Worm (Caenorhabditis elegans): ENCODE data around the gene clec-163.
A peak's percentile ranks its signal among the peaks of the same experiment; 100 is the strongest.

clec-163 gene

DNA sequence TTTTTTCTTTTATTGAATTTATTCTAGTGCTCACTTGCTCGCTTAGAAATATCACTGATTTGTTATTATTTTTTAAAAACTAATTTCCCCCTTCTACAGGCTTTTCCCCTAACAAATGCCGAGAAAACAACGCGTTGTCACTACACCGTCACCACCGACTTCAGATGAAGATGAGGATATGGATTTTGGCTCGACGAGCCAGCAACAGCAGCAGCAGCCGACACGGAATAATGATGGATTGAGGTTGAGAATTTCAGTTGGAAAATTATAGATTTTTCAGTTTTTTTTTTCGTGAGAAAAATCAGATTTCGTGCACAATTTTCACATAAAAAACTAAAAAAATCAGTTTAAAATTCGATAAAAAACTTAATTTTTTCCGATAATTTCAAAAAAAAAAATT, 31.1 kb upstream of the clec-163 start, which contains the start of gene dpy-28:
dpy-28 (plus strand) TSS at position 100 of the 400 bp plus-strand sequence.
- no peak for TF ChIP-seq K09A11.1 (tag; optimal IDR thresholded peaks at IDR 0.05; ENCODE audit: insufficient read depth)
- TF ChIP-seq nhr-11 (tag; optimal IDR thresholded peaks at IDR 0.05), result no peak
- no peak for TF ChIP-seq hlh-13 (GFP tag; optimal IDR thresholded peaks at IDR 0.05)
- TF ChIP-seq nhr-232 (tag; optimal IDR thresholded peaks at IDR 0.05), result no peak
- no peak for TF ChIP-seq hlh-15 (tag; optimal IDR thresholded peaks at IDR 0.05)
- no peak for TF ChIP-seq odd-2 (tag; optimal IDR thresholded peaks at IDR 0.05)
- no peak for TF ChIP-seq sox-4 (tag; optimal IDR thresholded peaks at IDR 0.05)
- TF ChIP-seq unc-55 (GFP tag; optimal IDR thresholded peaks at IDR 0.05), result no peak
- TF ChIP-seq ceh-34 (tag; optimal IDR thresholded peaks at IDR 0.05), result no peak
- TF ChIP-seq sdc-2 (tag; optimal IDR thresholded peaks at IDR 0.05), result no peak
- no peak for TF ChIP-seq Y22D7AL.16 (tag; optimal IDR thresholded peaks at IDR 0.05)
- no peak for TF ChIP-seq gmeb-2 (tag; optimal IDR thresholded peaks at IDR 0.05)
- TF ChIP-seq lim-6 (tag; optimal IDR thresholded peaks at IDR 0.05), result no peak

DNA sequence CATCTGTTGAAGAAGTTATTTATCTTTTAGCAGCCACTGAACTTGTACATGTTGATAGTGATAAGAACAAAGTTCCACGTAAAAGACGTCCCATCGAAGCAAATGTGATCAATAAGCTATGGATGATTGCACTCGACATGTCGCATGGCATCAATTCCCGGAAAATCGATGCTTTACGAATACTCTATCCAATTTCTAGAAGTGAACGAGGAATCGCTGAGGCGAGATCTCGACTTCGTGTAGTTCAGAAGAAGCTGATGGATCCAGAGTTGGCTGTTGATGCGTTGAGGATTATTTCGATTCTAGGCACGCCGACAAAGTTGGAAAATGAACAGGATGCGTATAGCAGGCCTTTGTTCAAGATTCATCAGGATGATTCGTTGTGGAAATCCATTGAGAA, 24.5 kb upstream of the clec-163 start:
- TF ChIP-seq nhr-232 (tag; optimal IDR thresholded peaks at IDR 0.05) (no peak), rnt-1 (tag; optimal IDR thresholded peaks at IDR 0.05) (no peak), elt-4 (tag; optimal IDR thresholded peaks at IDR 0.05) (no peak), elt-2 (tag; optimal IDR thresholded peaks at IDR 0.05) (no peak), ceh-24 (tag; optimal IDR thresholded peaks at IDR 0.05) (no peak), sdc-2 (tag; optimal IDR thresholded peaks at IDR 0.05) (no peak), tbx-2 (tag; optimal IDR thresholded peaks at IDR 0.05) (no peak), hlh-6 (tag; optimal IDR thresholded peaks at IDR 0.05) (no peak), madf-2 (tag; optimal IDR thresholded peaks at IDR 0.05) (no peak), hlh-8 (tag; optimal IDR thresholded peaks at IDR 0.05) (no peak), gmeb-2 (tag; optimal IDR thresholded peaks at IDR 0.05) (no peak), ceh-9 (tag; optimal IDR thresholded peaks at IDR 0.05) (no peak), eyg-1 (tag; optimal IDR thresholded peaks at IDR 0.05) (no peak), unc-3 (GFP tag; conservative IDR thresholded peaks at IDR 0.05) (no peak), unc-3 (tag; optimal IDR thresholded peaks at IDR 0.05) (no peak), sox-4 (tag; optimal IDR thresholded peaks at IDR 0.05) (no peak), dmd-4 (tag; optimal IDR thresholded peaks at IDR 0.05; ENCODE audit: borderline replicate concordance) (no peak), C38D4.7 (GFP tag; optimal IDR thresholded peaks at IDR 0.05) (no peak), pat-9 (tag; optimal IDR thresholded peaks at IDR 0.05) (no peak)

DNA sequence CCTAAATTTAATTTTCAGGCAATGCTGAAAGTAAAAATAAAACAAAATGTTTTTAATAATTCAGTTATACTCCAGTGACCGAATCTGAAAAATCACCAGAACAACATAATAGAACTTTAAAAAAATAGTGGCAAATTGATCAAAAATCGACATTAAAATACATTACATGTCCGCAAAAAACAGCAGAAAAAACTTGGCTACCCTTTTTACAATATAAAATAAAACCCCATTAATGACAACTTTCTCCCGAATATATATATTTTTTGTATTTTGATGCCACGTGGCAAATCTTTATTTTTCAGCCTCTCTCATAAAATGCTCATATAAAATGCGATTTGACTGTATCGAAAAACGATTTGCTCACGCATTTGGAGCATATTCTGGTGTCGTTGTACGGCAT, 12.6 kb upstream of the clec-163 start, which contains the start of gene ptr-19:
ptr-19 (plus strand) TSS at position 301 of the 400 bp plus-strand sequence.
- TF ChIP-seq K09A11.1 (tag; optimal IDR thresholded peaks at IDR 0.05; ENCODE audit: insufficient read depth) (no peak), hlh-6 (tag; optimal IDR thresholded peaks at IDR 0.05) (no peak), zip-5 (tag; optimal IDR thresholded peaks at IDR 0.05) (no peak), ceh-24 (tag; optimal IDR thresholded peaks at IDR 0.05) (no peak), ceh-19 (GFP tag; optimal IDR thresholded peaks at IDR 0.05) (no peak), pha-2 (tag; optimal IDR thresholded peaks at IDR 0.05) (no peak), C08G9.2 (tag; optimal IDR thresholded peaks at IDR 0.05) (no peak), Y22D7AL.16 (tag; optimal IDR thresholded peaks at IDR 0.05) (no peak), pat-9 (tag; optimal IDR thresholded peaks at IDR 0.05) (no peak), hlh-8 (tag; optimal IDR thresholded peaks at IDR 0.05) (no peak), ceh-14 (tag; optimal IDR thresholded peaks at IDR 0.05) (no peak), sox-4 (tag; optimal IDR thresholded peaks at IDR 0.05) (no peak), ceh-30 (tag; optimal IDR thresholded peaks at IDR 0.05) (no peak), ceh-2 (tag; optimal IDR thresholded peaks at IDR 0.05) (no peak)

DNA sequence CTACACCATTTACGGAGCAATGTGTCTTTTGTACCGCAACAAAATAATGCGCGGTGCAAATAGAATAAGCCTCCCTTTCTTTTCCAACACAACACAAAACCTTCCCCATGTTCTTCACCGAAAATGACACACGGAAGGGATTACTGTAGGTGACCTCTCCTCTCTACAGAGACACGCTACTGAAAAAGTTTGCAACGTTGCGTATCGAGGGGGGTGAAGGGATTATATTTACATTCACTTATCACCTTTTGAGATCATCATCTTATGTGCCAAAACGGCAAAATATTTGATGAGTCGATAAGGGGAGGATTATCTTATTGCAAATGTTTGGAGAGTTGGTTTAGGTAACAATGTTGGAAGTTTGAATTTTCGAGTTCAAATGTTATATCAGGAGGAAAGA, 11.1 kb upstream of the clec-163 start:
- TF ChIP-seq ceh-30 (tag; optimal IDR thresholded peaks at IDR 0.05) (no peak), pros-1 (tag; optimal IDR thresholded peaks at IDR 0.05) (no peak), pax-1 (tag; optimal IDR thresholded peaks at IDR 0.05) (peak; percentile 96), C38D4.7 (GFP tag; optimal IDR thresholded peaks at IDR 0.05) (no peak), F13H6.1 (tag; optimal IDR thresholded peaks at IDR 0.05) (no peak), C08G9.2 (tag; optimal IDR thresholded peaks at IDR 0.05) (no peak), hlh-8 (tag; optimal IDR thresholded peaks at IDR 0.05) (no peak)
